Fruit fly (Drosophila melanogaster) whole organism, embryonic: ENCODE results near the gene Dmtn.
A peak's percentile ranks its signal among the peaks of the same experiment; 100 is the strongest.

ENCODE experiments used
- Adf1 ChIP-seq: fragments of 200-800 bp; sonication (Bioruptor generic); IDR thresholded peaks from 2 replicates; pipeline ENCODE4 v1.3.6; 2022; ENCODE audit warnings: missing biosample characterization, missing genetic modification characterization
- B-H2 ChIP-seq: fragments of 200-800 bp; sonication (Bioruptor generic); optimal IDR thresholded peaks from 2 replicates; lab custom pipeline; 2018; ENCODE audit warnings: missing biosample characterization, mild to moderate bottlenecking, missing genetic modification characterization
- C15 ChIP-seq: fragments of 200-800 bp; sonication (Bioruptor generic); IDR thresholded peaks from 3 replicates; pipeline ENCODE4 v1.3.6; 2022; ENCODE audit warnings: missing biosample characterization, missing genetic modification characterization
- CG10366 ChIP-seq: fragments of 200-800 bp; sonication (Bioruptor generic); IDR thresholded peaks from 2 replicates; pipeline ENCODE4 v1.3.6; 2022; ENCODE audit warnings: missing biosample characterization, missing genetic modification characterization
- CG11504 ChIP-seq: fragments of 200-800 bp; sonication (Bioruptor generic); optimal IDR thresholded peaks from 3 replicates; lab custom pipeline; 2019; ENCODE audit warnings: missing biosample characterization, mild to moderate bottlenecking, missing genetic modification characterization, moderate library complexity
- CG11696 ChIP-seq: fragments of 200-800 bp; sonication (Bioruptor generic); IDR thresholded peaks from 2 replicates; pipeline ENCODE4 v1.3.6; 2022; ENCODE audit warnings: missing biosample characterization, missing genetic modification characterization
- CG12659 ChIP-seq: fragments of 200-800 bp; sonication (Bioruptor generic); optimal IDR thresholded peaks from 3 replicates; lab custom pipeline; 2017; ENCODE audit warnings: mild to moderate bottlenecking, missing biosample characterization, missing genetic modification reagents, missing genetic modification characterization
- CG12942 ChIP-seq: fragments of 200-800 bp; sonication (Bioruptor generic); optimal IDR thresholded peaks from 3 replicates; lab custom pipeline; 2016; ENCODE audit warnings: missing biosample characterization, missing genetic modification characterization
- CG14050 ChIP-seq: fragments of 200-800 bp; sonication (Bioruptor generic); IDR thresholded peaks from 3 replicates; pipeline ENCODE4 v1.3.6; 2022; ENCODE audit warnings: missing biosample characterization, missing genetic modification characterization
- CG15073 ChIP-seq: fragments of 200-800 bp; sonication (Bioruptor generic); optimal IDR thresholded peaks from 2 replicates; lab custom pipeline; 2016; ENCODE audit warnings: missing biosample characterization, missing genetic modification characterization
- CG16779 ChIP-seq: fragments of 200-800 bp; sonication (Bioruptor generic); IDR thresholded peaks from 2 replicates; pipeline ENCODE4 v1.3.6; 2022; ENCODE audit warnings: missing biosample characterization, missing genetic modification characterization
- CG17912 ChIP-seq: fragments of 200-800 bp; sonication (Bioruptor generic); optimal IDR thresholded peaks from 2 replicates; lab custom pipeline; 2018; ENCODE audit warnings: missing biosample characterization, mild to moderate bottlenecking, missing genetic modification characterization
- CG3407 ChIP-seq: fragments of 200-800 bp; sonication (Bioruptor generic); optimal IDR thresholded peaks from 2 replicates; lab custom pipeline; 2018; ENCODE audit warnings: missing biosample characterization, mild to moderate bottlenecking, missing genetic modification characterization
- CG34224 ChIP-seq: fragments of 200-800 bp; sonication (Bioruptor generic); IDR thresholded peaks from 3 replicates; pipeline ENCODE4 v1.3.6; 2022; ENCODE audit warnings: missing biosample characterization, missing genetic modification characterization; ENCODE audit not compliant: partially characterized antibody
- CG4617 ChIP-seq: fragments of 200-800 bp; sonication (Bioruptor generic); optimal IDR thresholded peaks from 3 replicates; lab custom pipeline; 2016; ENCODE audit warnings: missing biosample characterization, missing genetic modification characterization, borderline replicate concordance
- CG4707 ChIP-seq: fragments of 200-800 bp; sonication (Bioruptor generic); optimal IDR thresholded peaks from 2 replicates; lab custom pipeline; 2018; ENCODE audit warnings: missing biosample characterization, mild to moderate bottlenecking, missing genetic modification characterization, moderate library complexity
- CG6654 ChIP-seq: fragments of 200-800 bp; sonication (Bioruptor generic); optimal IDR thresholded peaks from 2 replicates; lab custom pipeline; 2017; ENCODE audit warnings: missing biosample characterization, mild to moderate bottlenecking, missing genetic modification characterization
- CG7556 ChIP-seq: fragments of 200-800 bp; sonication (Bioruptor generic); optimal IDR thresholded peaks from 2 replicates; lab custom pipeline; 2017; ENCODE audit warnings: missing biosample characterization, mild to moderate bottlenecking, missing genetic modification characterization
- CG7786 ChIP-seq: fragments of 200-800 bp; sonication (Bioruptor generic); optimal IDR thresholded peaks from 2 replicates; lab custom pipeline; 2016; ENCODE audit warnings: missing biosample characterization, missing genetic modification characterization
- CG7928 ChIP-seq: fragments of 200-800 bp; sonication (Bioruptor generic); optimal IDR thresholded peaks from 2 replicates; lab custom pipeline; 2017; ENCODE audit warnings: missing biosample characterization, mild to moderate bottlenecking, missing genetic modification characterization
- Doc3 ChIP-seq: fragments of 200-800 bp; sonication (Bioruptor generic); IDR thresholded peaks from 3 replicates; pipeline ENCODE4 v1.3.6; 2022; ENCODE audit warnings: missing biosample characterization, missing genetic modification characterization; ENCODE audit not compliant: partially characterized antibody
- E2f2 ChIP-seq: fragments of 200-800 bp; sonication (Bioruptor generic); IDR thresholded peaks from 2 replicates; pipeline ENCODE4 v1.3.6; 2022; ENCODE audit warnings: missing biosample characterization, missing genetic modification characterization
- ERR ChIP-seq: fragments of 200-800 bp; sonication (Bioruptor generic); optimal IDR thresholded peaks from 2 replicates; lab custom pipeline; 2016; ENCODE audit warnings: missing biosample characterization, missing genetic modification characterization
- Fer1 ChIP-seq: fragments of 200-800 bp; sonication (Bioruptor generic); optimal IDR thresholded peaks from 2 replicates; lab custom pipeline; 2017; ENCODE audit warnings: missing biosample characterization, mild to moderate bottlenecking, missing genetic modification characterization
- HHEX ChIP-seq: fragments of 200-800 bp; sonication (Bioruptor generic); optimal IDR thresholded peaks from 3 replicates; lab custom pipeline; 2017; ENCODE audit warnings: missing biosample characterization, mild to moderate bottlenecking, missing genetic modification characterization, missing genetic modification reagents
- Hr3 ChIP-seq: fragments of 200-800 bp; sonication (Bioruptor generic); optimal IDR thresholded peaks from 3 replicates; lab custom pipeline; 2016; ENCODE audit warnings: missing biosample characterization, missing genetic modification characterization
- Hsf ChIP-seq: fragments of 200-800 bp; sonication (Bioruptor generic); optimal IDR thresholded peaks from 3 replicates; lab custom pipeline; 2016; ENCODE audit warnings: missing biosample characterization, missing genetic modification characterization
- Mrtf ChIP-seq: fragments of 200-800 bp; sonication (Bioruptor generic); IDR thresholded peaks from 3 replicates; pipeline ENCODE4 v1.3.6; 2022; ENCODE audit warnings: missing biosample characterization, missing genetic modification characterization
- Nf-YA ChIP-seq: fragments of 200-800 bp; sonication (Bioruptor generic); IDR thresholded peaks from 2 replicates; pipeline ENCODE4 v1.3.6; 2022; ENCODE audit warnings: missing biosample characterization, missing genetic modification characterization
- Rfx ChIP-seq: fragments of 200-800 bp; sonication (Bioruptor generic); IDR thresholded peaks from 2 replicates; pipeline ENCODE4 v1.3.6; 2022; ENCODE audit warnings: missing biosample characterization, missing genetic modification characterization
- Side ChIP-seq: fragments of 200-800 bp; sonication (Bioruptor generic); optimal IDR thresholded peaks from 2 replicates; lab custom pipeline; 2016; ENCODE audit warnings: missing biosample characterization, missing genetic modification characterization
- Sry-β ChIP-seq: fragments of 200-800 bp; sonication (Bioruptor generic); optimal IDR thresholded peaks from 2 replicates; lab custom pipeline; 2018; ENCODE audit warnings: missing biosample characterization, mild to moderate bottlenecking, missing genetic modification characterization, moderate library complexity
- Taf1 ChIP-seq: fragments of 200-800 bp; sonication (Bioruptor generic); IDR thresholded peaks from 2 replicates; pipeline ENCODE4 v1.3.6; 2022; ENCODE audit warnings: missing biosample characterization, missing genetic modification characterization
- ara ChIP-seq: fragments of 200-800 bp; sonication (Bioruptor generic); IDR thresholded peaks from 2 replicates; pipeline ENCODE4 v1.3.6; 2022; ENCODE audit warnings: missing biosample characterization, missing genetic modification characterization
- ase ChIP-seq: fragments of 200-800 bp; sonication (Bioruptor generic); IDR thresholded peaks from 3 replicates; pipeline ENCODE4 v1.3.6; 2022; ENCODE audit warnings: missing biosample characterization, missing genetic modification characterization
- bowl ChIP-seq: fragments of 200-800 bp; sonication (Bioruptor generic); IDR thresholded peaks from 2 replicates; pipeline ENCODE4 v1.3.6; 2022; ENCODE audit warnings: missing biosample characterization, missing genetic modification characterization
- disco-r ChIP-seq: fragments of 200-800 bp; sonication (Bioruptor generic); optimal IDR thresholded peaks from 2 replicates; lab custom pipeline; 2016; ENCODE audit warnings: missing biosample characterization, missing genetic modification characterization
- dmrt11E ChIP-seq: fragments of 200-800 bp; sonication (Bioruptor generic); optimal IDR thresholded peaks from 3 replicates; lab custom pipeline; 2018; ENCODE audit warnings: missing biosample characterization, mild to moderate bottlenecking, missing genetic modification characterization, moderate library complexity
- fd96Cb ChIP-seq: fragments of 200-800 bp; sonication (Bioruptor generic); optimal IDR thresholded peaks from 2 replicates; lab custom pipeline; 2018; ENCODE audit warnings: missing biosample characterization, mild to moderate bottlenecking, missing genetic modification characterization, moderate library complexity
- gcm ChIP-seq: fragments of 200-800 bp; sonication (Bioruptor generic); optimal IDR thresholded peaks from 2 replicates; lab custom pipeline; 2019; ENCODE audit warnings: missing biosample characterization, mild to moderate bottlenecking, missing genetic modification characterization, moderate library complexity
- hkb ChIP-seq, 2 experiments: fragments of 200-800 bp in 1 of 2; fragments of >200 bp in 1 of 2; sonication (Bioruptor generic) in 1 of 2; IDR thresholded peaks in 1 of 2; optimal IDR thresholded peaks in 1 of 2; 2 replicates each; pipeline versions ENCODE4 v1.3.6 to Lab custom; 2017 to 2022; ENCODE audit warnings: missing biosample characterization in 1 of 2, missing genetic modification characterization in 1 of 2
- luna ChIP-seq: fragments of 200-800 bp; sonication (Bioruptor generic); optimal IDR thresholded peaks from 2 replicates; lab custom pipeline; 2016; ENCODE audit warnings: missing biosample characterization, missing genetic modification characterization
- oc ChIP-seq: fragments of 200-800 bp; sonication (Bioruptor generic); optimal IDR thresholded peaks from 2 replicates; lab custom pipeline; 2018; ENCODE audit warnings: missing biosample characterization, mild to moderate bottlenecking, missing genetic modification characterization, moderate library complexity
- repo ChIP-seq: fragments of 200-800 bp; sonication (Bioruptor generic); optimal IDR thresholded peaks from 2 replicates; lab custom pipeline; 2016; ENCODE audit warnings: missing biosample characterization, missing genetic modification characterization
- sob ChIP-seq: fragments of 200-800 bp; sonication (Bioruptor generic); IDR thresholded peaks from 2 replicates; pipeline ENCODE4 v1.3.6; 2022; ENCODE audit warnings: missing biosample characterization, missing genetic modification characterization
- tap ChIP-seq: fragments of 200-800 bp; optimal IDR thresholded peaks from 3 replicates; lab custom pipeline; 2019; ENCODE audit warnings: missing biosample characterization, mild to moderate bottlenecking, missing genetic modification characterization, moderate library complexity
- tio ChIP-seq: fragments of 200-800 bp; sonication (Bioruptor generic); optimal IDR thresholded peaks from 2 replicates; lab custom pipeline; 2017; ENCODE audit warnings: missing biosample characterization, missing genetic modification characterization, inconsistent platforms
- unc-4 ChIP-seq: fragments of 200-800 bp; sonication (Bioruptor generic); IDR thresholded peaks from 2 replicates; pipeline ENCODE4 v1.3.6; 2022; ENCODE audit warnings: missing biosample characterization, missing genetic modification characterization; ENCODE audit not compliant: partially characterized antibody

Dmtn gene

DNA sequence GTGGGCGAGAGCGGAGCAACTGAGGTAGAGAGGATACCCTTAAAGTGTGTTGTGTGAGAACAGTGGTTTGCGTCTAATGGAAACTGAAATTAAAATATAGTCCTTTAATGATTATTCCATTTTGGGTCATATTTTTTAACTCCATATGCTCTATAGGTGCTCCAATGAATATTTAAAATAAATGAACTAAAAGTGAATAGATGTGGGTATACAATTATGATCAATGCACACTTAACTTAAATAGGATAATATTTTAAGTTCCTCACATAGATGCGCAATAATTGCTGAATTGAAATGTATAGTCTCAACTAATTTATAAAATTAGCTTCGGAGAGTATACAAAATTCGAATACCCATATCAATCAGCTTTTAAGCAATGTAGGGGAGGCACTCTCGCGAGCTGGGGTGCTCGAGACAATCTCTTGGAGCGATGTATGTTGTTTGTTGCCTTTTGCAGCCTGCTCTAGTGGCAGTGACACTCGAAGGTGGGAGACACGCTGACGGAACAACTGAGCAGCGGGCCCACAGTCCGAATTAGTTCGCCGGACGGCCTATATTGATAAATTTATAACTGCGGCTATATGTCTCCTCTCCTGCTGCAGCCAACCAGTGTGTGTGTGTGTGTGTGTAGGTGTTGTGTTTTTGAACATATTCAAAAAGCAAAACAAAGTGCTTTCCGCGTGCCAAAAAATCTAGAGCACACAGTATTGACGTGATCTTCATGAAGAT is 51.9 kb downstream of the Dmtn start (continued):
- TF ChIP-seq Hsf: peak; percentile 82
- TF ChIP-seq Fer1 (GFP tag; lab: Kevin White, UChicago): no peak
- TF ChIP-seq bowl (GFP tag; lab: Robert Waterston, UW): no peak
- peak; percentile 2 for TF ChIP-seq CG7928 (GFP tag; lab: Kevin White, UChicago)
- TF ChIP-seq Taf1: 0 out of 2 replicates have a peak, but pooled peaks have one; percentile 10
- 0 out of 2 replicates have a peak, but pooled peaks have one; percentile 34 for TF ChIP-seq sob (GFP tag; lab: Robert Waterston, UW)
- TF ChIP-seq CG6654 (GFP tag; lab: Kevin White, UChicago): peak; percentile 48
- TF ChIP-seq CG7786 (GFP tag; lab: Kevin White, UChicago): peak; percentile 48
- no peak for TF ChIP-seq CG17912 (GFP tag; lab: Kevin White, UChicago)
- TF ChIP-seq repo (GFP tag; lab: Kevin White, UChicago): peak; percentile 18
- no peak for TF ChIP-seq Sry-β
- peak; percentile 89 for TF ChIP-seq CG7556 (GFP tag; lab: Kevin White, UChicago)
- TF ChIP-seq ara (GFP tag; lab: Robert Waterston, UW): no peak
- peak; percentile 59; the same call in 1 of the 3 replicates for TF ChIP-seq Mrtf
- TF ChIP-seq Adf1 (GFP tag; lab: Robert Waterston, UW): no peak
- 0 out of 2 replicates have a peak, but pooled peaks have one; percentile 26 for TF ChIP-seq CG11696 (GFP tag; lab: Robert Waterston, UW)
- TF ChIP-seq tio (GFP tag; lab: Kevin White, UChicago): peak; percentile 82
- peak; percentile 63 for TF ChIP-seq CG12942 (GFP tag; lab: Kevin White, UChicago)
- TF ChIP-seq luna: peak; percentile 29
- 0 out of 3 replicates have a peak, but pooled peaks have one; percentile 22 for TF ChIP-seq ase (GFP tag; lab: Robert Waterston, UW)
- no peak for TF ChIP-seq gcm (GFP tag; lab: Kevin White, UChicago)
- peak; percentile 39 for TF ChIP-seq CG4707
- TF ChIP-seq CG14050: peak; percentile 59; the same call in 1 of the 3 replicates
- peak; percentile 53; the same call in 1 of the 2 replicates for TF ChIP-seq E2f2 (GFP tag; lab: Robert Waterston, UW)
- peak; percentile 89 for TF ChIP-seq CG12659 (GFP tag; lab: Kevin White, UChicago)
- TF ChIP-seq Nf-YA (GFP tag; lab: Robert Waterston, UW): no peak
- TF ChIP-seq CG16779 (GFP tag; lab: Robert Waterston, UW): no peak
- TF ChIP-seq C15 (GFP tag; lab: Robert Waterston, UW): 0 out of 3 replicates have a peak, but pooled peaks have one; percentile 16
- TF ChIP-seq CG15073 (GFP tag; lab: Kevin White, UChicago): peak; percentile 14
- peak; percentile 39 for TF ChIP-seq CG10366 (GFP tag; lab: Robert Waterston, UW)
- peak; percentile 76 for TF ChIP-seq dmrt11E
- peak; percentile 49 for TF ChIP-seq CG4617 (GFP tag; lab: Kevin White, UChicago)
- no peak; the same call in none of the 2 replicates for TF ChIP-seq Rfx (GFP tag; lab: Robert Waterston, UW)
- no peak for TF ChIP-seq unc-4 (GFP tag; lab: Robert Waterston, UW)
- no peak for TF ChIP-seq tap (tag; lab: Kevin White, UChicago)
- no peak for TF ChIP-seq ERR (GFP tag; lab: Kevin White, UChicago)
- no peak for TF ChIP-seq CG34224
- no peak for TF ChIP-seq B-H2
- TF ChIP-seq HHEX (GFP tag; lab: Kevin White, UChicago): peak; percentile 69
- TF ChIP-seq CG11504: no peak
- no peak for TF ChIP-seq oc
- peak; percentile 82 for TF ChIP-seq fd96Cb (tag; lab: Kevin White, UChicago)
- TF ChIP-seq Side (GFP tag; lab: Kevin White, UChicago): peak; percentile 41
- peak; percentile 77 for TF ChIP-seq Hr3
- no peak for TF ChIP-seq hkb (optimal IDR thresholded peaks at IDR 0.05; lab: Kevin White, UChicago)
- TF ChIP-seq hkb (GFP tag; IDR thresholded peaks at IDR 0.05; lab: Robert Waterston, UW): peak; percentile 67
- no peak for TF ChIP-seq CG3407
- TF ChIP-seq disco-r (GFP tag; lab: Kevin White, UChicago): peak; percentile 64
- no peak for TF ChIP-seq Doc3 (GFP tag; lab: Robert Waterston, UW)
